Worm (Caenorhabditis elegans) whole organism, early embryonic: ENCODE measurements around the gene nspd-9.

Experiments
- B0310.2 ChIP-seq: sonication (generic microtip); optimal IDR thresholded peaks from 2 replicates; lab custom pipeline; 2016; ENCODE audit warnings: mild to moderate bottlenecking, missing genetic modification characterization, missing compliant biosample characterization
- F13C5.2 ChIP-seq: sonication (generic microtip); optimal IDR thresholded peaks from 2 replicates; lab custom pipeline; 2017; ENCODE audit warnings: mild to moderate bottlenecking, missing genetic modification characterization, inconsistent platforms, missing compliant biosample characterization
- aly-1 ChIP-seq: sonication (generic microtip); optimal IDR thresholded peaks from 2 replicates; lab custom pipeline; 2016; ENCODE audit warnings: missing genetic modification characterization, missing compliant biosample characterization
- ama-1 ChIP-seq: fragments of 150-350 bp; optimal IDR thresholded peaks from 2 replicates; lab custom pipeline; 2014
- ceh-13 ChIP-seq: fragments of 200-800 bp; sonication (Bioruptor generic); optimal IDR thresholded peaks from 2 replicates; lab custom pipeline; 2018; ENCODE audit warnings: mild to moderate bottlenecking, missing genetic modification characterization, missing compliant biosample characterization
- ceh-36 ChIP-seq: sonication (generic microtip); optimal IDR thresholded peaks from 2 replicates; lab custom pipeline; 2016; ENCODE audit warnings: missing genetic modification characterization, inconsistent platforms, missing compliant biosample characterization
- ets-7 ChIP-seq: sonication (generic microtip); optimal IDR thresholded peaks from 2 replicates; lab custom pipeline; 2016; ENCODE audit warnings: missing genotype, missing genetic modification characterization, missing compliant biosample characterization
- flt-1 ChIP-seq: fragments of 200-800 bp; sonication (Bioruptor generic); IDR thresholded peaks from 2 replicates; pipeline ENCODE4 v1.3.6; 2022; ENCODE audit warnings: missing genetic modification characterization, missing compliant biosample characterization
- hmbx-1 ChIP-seq: sonication (generic microtip); optimal IDR thresholded peaks from 2 replicates; lab custom pipeline; 2016; ENCODE audit warnings: mild to moderate bottlenecking, missing genetic modification characterization, missing compliant biosample characterization
- hmg-4 ChIP-seq: fragments of 200-800 bp; sonication (Bioruptor generic); optimal IDR thresholded peaks from 2 replicates; lab custom pipeline; 2018; ENCODE audit warnings: mild to moderate bottlenecking, missing genetic modification characterization, missing compliant biosample characterization
- hnd-1 ChIP-seq: sonication (generic microtip); optimal IDR thresholded peaks from 2 replicates; lab custom pipeline; 2016; ENCODE audit warnings: missing genetic modification characterization, missing compliant biosample characterization
- pes-1 ChIP-seq: fragments of 200-800 bp; sonication (Bioruptor generic); IDR thresholded peaks from 2 replicates; pipeline ENCODE4 v1.3.6; 2022; ENCODE audit warnings: missing genetic modification reagents, missing genetic modification characterization, missing compliant biosample characterization
- scrt-1 ChIP-seq: fragments of 200-800 bp; sonication (Bioruptor generic); IDR thresholded peaks from 2 replicates; pipeline ENCODE4 v1.3.6; 2022; ENCODE audit warnings: missing genetic modification characterization, missing compliant biosample characterization
- sea-1 ChIP-seq: fragments of 200-800 bp; sonication (Bioruptor generic); conservative IDR thresholded peaks from 2 replicates; pipeline ENCODE4 v1.3.6; 2022; ENCODE audit warnings: missing genetic modification characterization, missing compliant biosample characterization
- tbx-11 ChIP-seq: fragments of 200-800 bp; sonication (Bioruptor generic); IDR thresholded peaks from 2 replicates; pipeline ENCODE4 v1.3.6; 2022; ENCODE audit warnings: missing genetic modification characterization, missing compliant biosample characterization
- tbx-37 ChIP-seq: fragments of 200-800 bp; sonication (Bioruptor generic); conservative IDR thresholded peaks from 2 replicates; pipeline ENCODE4 v1.3.6; 2022; ENCODE audit warnings: missing genetic modification reagents, missing genetic modification characterization, missing compliant biosample characterization
- tra-4 ChIP-seq: sonication (generic microtip); optimal IDR thresholded peaks from 2 replicates; lab custom pipeline; 2017; ENCODE audit warnings: missing genetic modification characterization, missing compliant biosample characterization

nspd-9 gene

DNA sequence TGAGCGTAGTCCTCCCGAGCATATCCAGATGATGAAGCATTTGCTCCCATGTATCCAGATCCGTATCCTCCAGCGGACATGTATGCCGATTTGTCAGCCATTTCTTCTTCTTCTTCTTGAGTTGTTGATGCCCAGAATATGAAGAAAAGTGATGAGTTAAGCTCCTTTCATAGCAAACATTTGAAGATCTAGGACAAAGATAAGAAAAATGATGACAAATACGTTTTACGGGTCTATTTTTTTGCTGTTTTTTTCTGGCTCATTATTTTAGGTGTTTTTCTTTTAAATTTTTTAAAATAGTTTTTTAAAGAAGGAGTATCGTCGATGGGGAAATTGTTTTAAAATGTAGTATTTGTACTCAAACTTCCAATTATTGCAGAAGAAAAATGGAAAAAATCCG is at the start of gene nspd-9:
Gene nspd-9, minus strand, starts transcription at position 101 of the 400 bp plus-strand sequence.
- TF ChIP-seq pes-1 (no peak), tbx-11 (GFP tag; lab: Robert Waterston, UW) (no peak), ama-1 (no peak), hmg-4 (GFP tag; lab: Kevin White, UChicago) (no peak), tbx-37 (no peak), B0310.2 (tag; lab: Kevin White, UChicago) (no peak), ceh-36 (tag; lab: Kevin White, UChicago) (no peak), scrt-1 (GFP tag; lab: Robert Waterston, UW) (no peak), sea-1 (GFP tag; lab: Robert Waterston, UW) (no peak), tra-4 (tag; lab: Kevin White, UChicago) (no peak)

ce11 chrIII:4879445-4879844 is 49.3 kb upstream of the nspd-9 start, which contains the start of gene C35D10.1:
Gene C35D10.1, plus strand, starts transcription at chrIII:4879745.
- TF ChIP-seq F13C5.2 (no peak), ceh-13 (GFP tag; lab: Kevin White, UChicago) (no peak), scrt-1 (GFP tag; lab: Robert Waterston, UW) (no peak), pes-1 (no peak), hnd-1 (no peak), ets-7 (tag; lab: Kevin White, UChicago) (no peak), hmbx-1 (no peak), aly-1 (tag; lab: Kevin White, UChicago) (no peak), ama-1 (no peak)

DNA sequence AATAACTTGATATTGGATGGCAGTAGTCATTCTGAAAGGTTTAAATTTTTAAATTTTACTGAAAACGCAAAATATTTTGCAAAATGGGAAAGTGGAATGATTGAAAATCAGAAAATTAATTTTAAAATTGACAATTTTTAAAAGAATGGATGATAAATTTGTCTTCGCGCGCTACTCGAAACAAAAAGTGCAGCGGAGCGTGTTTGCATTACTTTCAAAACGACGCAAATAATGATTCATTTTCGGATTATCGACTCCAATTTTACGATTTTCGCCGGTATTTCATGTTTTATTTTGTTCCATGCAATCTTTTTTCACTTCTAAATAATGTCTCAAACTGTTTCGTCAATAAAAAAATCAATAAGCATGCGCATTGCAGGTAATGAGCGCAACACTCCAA is 48.2 kb upstream of the nspd-9 start, which contains the start of the genes tost-1 and arx-6:
Gene tost-1, minus strand, starts transcription at position 31 of the 400 bp plus-strand sequence.
Gene arx-6, plus strand, starts transcription at position 378 of the 400 bp plus-strand sequence.
- peak; percentile 35 for TF ChIP-seq hmg-4 (GFP tag; lab: Kevin White, UChicago)
- no peak for TF ChIP-seq hnd-1

ce11 chrIII:4875663-4876062 is 45.6 kb upstream of the nspd-9 start:
- no peak for TF ChIP-seq ets-7 (tag; lab: Kevin White, UChicago)
- TF ChIP-seq ceh-36 (tag; lab: Kevin White, UChicago) = no peak
- TF ChIP-seq aly-1 (tag; lab: Kevin White, UChicago) = no peak
- TF ChIP-seq F13C5.2 = no peak
- TF ChIP-seq hmbx-1 = no peak
- TF ChIP-seq tbx-11 (GFP tag; lab: Robert Waterston, UW) = no peak
- TF ChIP-seq ama-1 = no peak
- TF ChIP-seq flt-1 (GFP tag; lab: Robert Waterston, UW) = no peak
- TF ChIP-seq B0310.2 (tag; lab: Kevin White, UChicago) = no peak
- TF ChIP-seq sea-1 (GFP tag; lab: Robert Waterston, UW) = no peak
- no peak for TF ChIP-seq scrt-1 (GFP tag; lab: Robert Waterston, UW)
- no peak for TF ChIP-seq ceh-13 (GFP tag; lab: Kevin White, UChicago)
- TF ChIP-seq tra-4 (tag; lab: Kevin White, UChicago) = no peak
- TF ChIP-seq hmg-4 (GFP tag; lab: Kevin White, UChicago) = no peak
- TF ChIP-seq hnd-1 = no peak
- TF ChIP-seq pes-1 = no peak

ce11 chrIII:4874671-4875070 is 44.6 kb upstream of the nspd-9 start, which contains the start of gene C35D10.12:
Gene C35D10.12, minus strand, starts transcription at chrIII:4874771.
- TF ChIP-seq aly-1 (tag; lab: Kevin White, UChicago) = no peak
- TF ChIP-seq tbx-37 = no peak
- TF ChIP-seq ama-1 = no peak
- TF ChIP-seq tbx-11 (GFP tag; lab: Robert Waterston, UW) = no peak
- TF ChIP-seq ets-7 (tag; lab: Kevin White, UChicago) = no peak
- TF ChIP-seq ceh-36 (tag; lab: Kevin White, UChicago) = no peak

ce11 chrIII:4873395-4873794 is 43.3 kb upstream of the nspd-9 start:
- TF ChIP-seq ets-7 (tag; lab: Kevin White, UChicago) = no peak
- TF ChIP-seq aly-1 (tag; lab: Kevin White, UChicago) = no peak
- TF ChIP-seq tra-4 (tag; lab: Kevin White, UChicago) = no peak
- no peak for TF ChIP-seq B0310.2 (tag; lab: Kevin White, UChicago)
- TF ChIP-seq ama-1 = no peak
- TF ChIP-seq tbx-37 = no peak
- no peak for TF ChIP-seq hmg-4 (GFP tag; lab: Kevin White, UChicago)
- TF ChIP-seq hnd-1 = no peak
- TF ChIP-seq ceh-13 (GFP tag; lab: Kevin White, UChicago) = no peak
- no peak for TF ChIP-seq flt-1 (GFP tag; lab: Robert Waterston, UW)
- TF ChIP-seq scrt-1 (GFP tag; lab: Robert Waterston, UW) = no peak
- TF ChIP-seq tbx-11 (GFP tag; lab: Robert Waterston, UW) = no peak
- no peak for TF ChIP-seq pes-1
- TF ChIP-seq ceh-36 (tag; lab: Kevin White, UChicago) = no peak
- TF ChIP-seq F13C5.2 = no peak

ce11 chrIII:4870478-4870877 is 40.4 kb upstream of the nspd-9 start, which contains the start of gene gipc-1:
Gene gipc-1, plus strand, starts transcription at chrIII:4870778.
- no peak for TF ChIP-seq hmbx-1
- TF ChIP-seq hmg-4 (GFP tag; lab: Kevin White, UChicago) = no peak

DNA sequence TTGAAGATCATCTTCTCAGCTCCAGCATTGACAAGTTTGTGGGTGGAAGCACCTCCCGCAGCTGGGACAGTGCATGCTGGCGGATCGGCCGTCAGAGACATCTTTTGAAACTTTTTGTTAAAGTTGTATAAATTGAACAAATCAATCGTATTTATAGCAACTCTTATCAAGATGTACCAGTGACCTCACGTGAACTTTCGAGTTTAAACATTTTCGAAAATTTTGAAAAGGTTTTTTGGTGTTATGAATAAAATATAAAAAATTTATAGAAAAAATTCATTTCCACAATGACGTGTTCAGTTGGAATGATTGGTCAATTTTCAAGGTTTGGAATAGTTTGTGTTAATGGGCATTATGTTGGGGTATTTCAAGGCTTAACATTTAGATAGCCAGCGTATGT is 38.5 kb upstream of the nspd-9 start, which contains the start of the genes msd-4 and C35D10.3:
Gene msd-4, minus strand, starts transcription at position 101 of the 400 bp plus-strand sequence.
Gene C35D10.3, plus strand, starts transcription at position 279 of the 400 bp plus-strand sequence.
- TF ChIP-seq F13C5.2 (no peak), flt-1 (GFP tag; lab: Robert Waterston, UW) (no peak), tra-4 (tag; lab: Kevin White, UChicago) (no peak), B0310.2 (tag; lab: Kevin White, UChicago) (no peak), ets-7 (tag; lab: Kevin White, UChicago) (no peak), scrt-1 (GFP tag; lab: Robert Waterston, UW) (no peak), hmbx-1 (no peak)
